Worm (Caenorhabditis elegans) whole organism, L3 larva: Measurements from ENCODE around the gene clec-21.
"Not testable (repeated sequence)": the region's sequence is repeated elsewhere in the genome, so short reads cannot be mapped to it uniquely, and the experiment has no call there.

ENCODE experiments used
- R02D3.7 ChIP-seq: fragments of 150-350 bp; optimal IDR thresholded peaks from 2 replicates; lab custom pipeline; 2014; ENCODE audit warnings: missing biosample characterization, missing genetic modification characterization
- ZK546.5 ChIP-seq: sonication (generic microtip); optimal IDR thresholded peaks from 2 replicates; lab custom pipeline; 2017; ENCODE audit warnings: missing biosample characterization, missing genetic modification characterization
- aly-2 ChIP-seq: fragments of 150-350 bp; optimal IDR thresholded peaks from 2 replicates; lab custom pipeline; 2014; ENCODE audit warnings: missing biosample characterization, missing genetic modification characterization
- ama-1 ChIP-seq: fragments of 150-350 bp; optimal IDR thresholded peaks from 2 replicates; lab custom pipeline; 2018
- ceh-82 ChIP-seq: fragments of 150-350 bp; optimal IDR thresholded peaks from 2 replicates; lab custom pipeline; 2014; ENCODE audit warnings: missing biosample characterization, missing genetic modification characterization
- daf-12 ChIP-seq: fragments of 150-350 bp; optimal IDR thresholded peaks from 2 replicates; lab custom pipeline; 2014; ENCODE audit warnings: missing biosample characterization, missing genetic modification reagents, missing genetic modification characterization
- egl-5 ChIP-seq: fragments of 150-350 bp; optimal IDR thresholded peaks from 2 replicates; lab custom pipeline; 2017; ENCODE audit warnings: missing biosample characterization, missing genetic modification reagents, missing genetic modification characterization, inconsistent platforms
- elt-1 ChIP-seq: fragments of 150-350 bp; optimal IDR thresholded peaks from 2 replicates; lab custom pipeline; 2014; ENCODE audit warnings: missing biosample characterization, missing genetic modification characterization
- elt-2 ChIP-seq: sonication (generic microtip); optimal IDR thresholded peaks from 2 replicates; lab custom pipeline; 2016; ENCODE audit warnings: missing genetic modification reagents, mild to moderate bottlenecking, missing genetic modification characterization, missing compliant biosample characterization
- elt-3 ChIP-seq, 3 experiments: fragments of 150-350 bp in 1 of 3; sonication (generic microtip) in 2 of 3; optimal IDR thresholded peaks; 2 replicates in 2 of 3; 4 replicates in 1 of 3; lab custom pipeline; 2014 to 2017; ENCODE audit warnings: missing biosample characterization in 3 of 3, missing genetic modification characterization in 3 of 3
- eor-1 ChIP-seq, 2 experiments: fragments of 150-350 bp; optimal IDR thresholded peaks; 2 replicates each; lab custom pipeline; 2014 to 2018; ENCODE audit warnings: missing biosample characterization in 2 of 2, missing genetic modification characterization in 2 of 2
- fkh-10 ChIP-seq: sonication (generic microtip); optimal IDR thresholded peaks from 2 replicates; lab custom pipeline; 2017; ENCODE audit warnings: missing biosample characterization, missing genetic modification reagents, missing genetic modification characterization
- fkh-2 ChIP-seq: fragments of 150-350 bp; optimal IDR thresholded peaks from 2 replicates; lab custom pipeline; 2014; ENCODE audit warnings: missing biosample characterization, missing genetic modification reagents, missing genetic modification characterization
- fos-1 ChIP-seq: fragments of 150-350 bp; optimal IDR thresholded peaks from 2 replicates; lab custom pipeline; 2014; ENCODE audit warnings: missing biosample characterization, missing genetic modification characterization
- hmg-11 ChIP-seq: sonication (generic microtip); optimal IDR thresholded peaks from 2 replicates; lab custom pipeline; 2016; ENCODE audit warnings: missing genetic modification characterization, missing compliant biosample characterization
- lin-15B ChIP-seq: fragments of 150-350 bp; optimal IDR thresholded peaks from 2 replicates; lab custom pipeline; 2014; ENCODE audit warnings: missing biosample characterization, missing genetic modification characterization
- lin-39 ChIP-seq: fragments of 150-350 bp; optimal IDR thresholded peaks from 2 replicates; lab custom pipeline; 2018; ENCODE audit warnings: missing biosample characterization, missing genetic modification reagents, missing genetic modification characterization
- lsy-12 ChIP-seq: sonication (generic microtip); optimal IDR thresholded peaks from 2 replicates; lab custom pipeline; 2016; ENCODE audit warnings: mild to moderate bottlenecking, missing genetic modification characterization, missing compliant biosample characterization
- mdl-1 ChIP-seq: fragments of 150-350 bp; optimal IDR thresholded peaks from 2 replicates; lab custom pipeline; 2014; ENCODE audit warnings: missing biosample characterization, missing genetic modification characterization
- nfya-1 ChIP-seq: sonication (generic microtip); optimal IDR thresholded peaks from 2 replicates; lab custom pipeline; 2017; ENCODE audit warnings: missing genetic modification characterization, mild to moderate bottlenecking, missing compliant biosample characterization, antibody characterized with exemption, moderate library complexity; ENCODE audit not compliant: insufficient read depth
- nhr-11 ChIP-seq: fragments of 150-350 bp; optimal IDR thresholded peaks from 2 replicates; lab custom pipeline; 2014; ENCODE audit warnings: missing biosample characterization, missing genetic modification characterization
- nhr-23 ChIP-seq: fragments of 150-350 bp; optimal IDR thresholded peaks from 2 replicates; lab custom pipeline; 2014; ENCODE audit warnings: missing biosample characterization, missing genetic modification reagents, missing genetic modification characterization
- nhr-237 ChIP-seq: fragments of 150-350 bp; optimal IDR thresholded peaks from 2 replicates; lab custom pipeline; 2014; ENCODE audit warnings: missing biosample characterization, missing genetic modification characterization
- nhr-25 ChIP-seq: sonication (generic microtip); optimal IDR thresholded peaks from 2 replicates; lab custom pipeline; 2017; ENCODE audit warnings: missing biosample characterization, missing genetic modification characterization
- nhr-28 ChIP-seq: fragments of 150-350 bp; optimal IDR thresholded peaks from 2 replicates; lab custom pipeline; 2014; ENCODE audit warnings: missing biosample characterization, missing genetic modification characterization
- nhr-43 ChIP-seq: sonication (generic microtip); optimal IDR thresholded peaks from 2 replicates; lab custom pipeline; 2016; ENCODE audit warnings: mild to moderate bottlenecking, missing genetic modification characterization, missing compliant biosample characterization; ENCODE audit not compliant: poor library complexity, severe bottlenecking
- nhr-76 ChIP-seq: fragments of 150-350 bp; sonication (generic microtip); optimal IDR thresholded peaks from 5 replicates; lab custom pipeline; 2014; ENCODE audit warnings: missing biosample characterization, missing genetic modification characterization
- nhr-77 ChIP-seq: fragments of 150-350 bp; optimal IDR thresholded peaks from 2 replicates; lab custom pipeline; 2014; ENCODE audit warnings: missing biosample characterization, missing genetic modification characterization
- pha-4 ChIP-seq: fragments of 150-350 bp; optimal IDR thresholded peaks from 2 replicates; lab custom pipeline; 2014; ENCODE audit warnings: missing biosample characterization, missing genetic modification reagents, missing genetic modification characterization
- pqm-1 ChIP-seq: fragments of 150-350 bp; optimal IDR thresholded peaks from 2 replicates; lab custom pipeline; 2017; ENCODE audit warnings: missing biosample characterization, missing genetic modification characterization, inconsistent platforms
- skn-1 ChIP-seq: fragments of 150-350 bp; optimal IDR thresholded peaks from 2 replicates; lab custom pipeline; 2014; ENCODE audit warnings: missing biosample characterization, missing genetic modification characterization
- snpc-4 ChIP-seq: fragments of 150-350 bp; optimal IDR thresholded peaks from 2 replicates; lab custom pipeline; 2014; ENCODE audit warnings: missing biosample characterization, missing genetic modification characterization
- unc-39 ChIP-seq: sonication (generic microtip); optimal IDR thresholded peaks from 4 replicates; lab custom pipeline; 2017; ENCODE audit warnings: missing biosample characterization, missing genetic modification characterization
- unc-62 ChIP-seq: fragments of 150-350 bp; sonication (generic microtip); optimal IDR thresholded peaks from 4 replicates; lab custom pipeline; 2014; ENCODE audit warnings: missing biosample characterization, missing genetic modification reagents, missing genetic modification characterization
- ztf-11 ChIP-seq: fragments of 150-350 bp; optimal IDR thresholded peaks from 2 replicates; lab custom pipeline; 2014; ENCODE audit warnings: missing biosample characterization, missing genetic modification characterization
- ztf-4 ChIP-seq: fragments of 150-350 bp; optimal IDR thresholded peaks from 2 replicates; lab custom pipeline; 2014; ENCODE audit warnings: missing biosample characterization, missing genetic modification characterization

Gene clec-21

DNA sequence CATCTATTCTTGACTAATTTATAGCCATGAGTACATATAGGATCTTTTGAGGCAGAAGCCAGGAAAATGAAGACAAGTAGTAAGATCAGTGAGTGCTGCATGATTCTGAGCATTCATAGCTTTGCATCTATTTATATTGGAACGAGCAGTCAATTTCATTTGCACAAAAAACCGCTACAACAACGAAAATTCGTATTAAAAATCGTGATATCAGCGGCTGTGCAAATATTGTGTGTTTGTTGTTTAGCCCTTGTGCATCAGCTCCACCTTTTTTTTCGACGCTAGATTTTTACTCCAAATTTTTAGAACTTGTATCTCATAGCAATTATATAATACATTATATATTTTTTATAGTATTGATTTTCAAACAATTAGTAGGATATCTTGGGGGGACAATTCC is at the start of gene clec-21:
TSS of gene clec-21 (minus strand) at position 101 of the 400 bp plus-strand sequence.
- no peak for TF ChIP-seq nhr-77 (tag; lab: Kevin White, UChicago)
- TF ChIP-seq elt-2, result no peak
- no peak for TF ChIP-seq lin-15B
- TF ChIP-seq fkh-10, result no peak
- TF ChIP-seq nhr-237 (tag; lab: Kevin White, UChicago), result no peak
- TF ChIP-seq egl-5 (tag; lab: Kevin White, UChicago), result no peak
- no peak for TF ChIP-seq nhr-25 (tag; lab: Kevin White, UChicago)
- TF ChIP-seq ZK546.5, result no peak
- no peak for TF ChIP-seq nhr-43 (tag; lab: Kevin White, UChicago)
- TF ChIP-seq lin-39, result no peak
- TF ChIP-seq ztf-4 (tag; lab: Kevin White, UChicago), result no peak
- no peak for TF ChIP-seq eor-1 (tag; optimal IDR thresholded peaks at IDR 0.05; lab: Kevin White, UChicago)
- no peak for TF ChIP-seq R02D3.7 (tag; lab: Kevin White, UChicago)
- no peak for TF ChIP-seq pqm-1

DNA sequence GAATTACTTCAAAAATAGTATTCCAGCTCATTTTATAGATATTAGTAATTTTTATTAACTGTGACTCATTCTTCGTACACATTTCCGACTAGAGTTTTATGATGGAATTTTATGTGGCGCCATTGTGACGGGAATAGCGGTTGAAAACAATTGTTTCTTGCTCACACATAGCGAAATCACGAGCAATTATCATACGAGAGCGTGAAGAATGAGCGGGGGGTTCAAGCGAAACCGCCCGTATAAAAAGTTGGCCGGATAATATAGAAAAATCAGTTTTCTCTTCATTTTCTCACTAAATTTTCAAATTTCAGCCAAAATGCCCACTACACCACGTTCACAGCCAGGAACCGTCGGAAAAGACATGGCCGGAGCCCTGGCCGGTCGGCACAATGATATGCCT is 49.5 kb upstream of the clec-21 start, which contains the start of gene C08E3.1:
TSS of gene C08E3.1 (plus strand) at position 301 of the 400 bp plus-strand sequence.
- TF ChIP-seq pha-4, snpc-4, nhr-11 (tag; lab: Kevin White, UChicago): not testable (repeated sequence)

ce11 chrII:1632216-1632615 is 48.2 kb upstream of the clec-21 start, which contains the start of gene C08E3.13:
TSS of gene C08E3.13 (minus strand) at chrII:1632316.
- not testable (repeated sequence) for TF ChIP-seq nfya-1, unc-39, hmg-11 (tag; lab: Kevin White, UChicago)

DNA sequence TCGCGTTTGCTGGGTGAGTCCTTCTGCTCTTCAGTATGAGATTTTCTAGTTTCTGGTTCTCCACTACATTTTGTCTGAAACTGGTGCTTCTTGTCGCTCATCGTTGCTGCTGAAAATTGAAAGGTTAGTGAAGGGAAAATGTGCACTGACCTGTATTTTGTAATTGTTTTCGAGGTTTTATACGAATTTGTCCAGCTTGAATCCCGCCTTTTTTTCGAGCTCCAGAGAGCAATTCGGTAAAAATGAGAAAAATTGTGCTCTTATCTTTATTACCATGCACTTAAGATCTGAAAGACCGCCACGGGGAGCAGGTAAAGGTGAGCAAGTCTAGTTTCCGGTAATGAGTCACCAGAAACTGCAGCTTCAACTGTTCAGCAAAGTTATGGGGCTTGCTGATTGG is 43.7 kb upstream of the clec-21 start, which contains the start of gene C08E3.15:
TSS of gene C08E3.15 (minus strand) at position 101 of the 400 bp plus-strand sequence.
- not testable (repeated sequence) for TF ChIP-seq nhr-25 (tag; lab: Kevin White, UChicago); elt-1; elt-3 (tag; optimal IDR thresholded peaks at IDR 0.05; lab: Kevin White, UChicago)
- TF ChIP-seq, all 47 proteins: peak for 0; not testable (repeated sequence) for 47

DNA sequence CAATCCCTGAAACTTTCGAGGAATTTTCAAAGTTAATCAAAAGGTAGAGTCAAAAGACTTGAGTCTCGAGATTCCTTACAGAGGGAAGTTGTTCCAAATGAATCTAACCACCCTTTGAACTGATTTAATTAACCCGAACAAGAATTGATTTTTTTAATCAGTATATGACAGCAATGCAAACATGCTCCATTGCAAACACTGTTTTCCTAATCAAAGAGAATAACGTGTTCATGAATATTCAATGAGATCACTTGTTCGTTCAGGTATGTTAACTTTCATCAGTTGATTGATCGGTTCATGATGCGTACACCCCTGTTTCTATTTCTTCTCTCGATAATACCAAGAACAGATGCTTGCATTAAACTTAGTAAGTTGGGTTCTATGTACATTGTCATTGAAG is 41.6 kb upstream of the clec-21 start, which contains the start of gene C08E3.14:
TSS of gene C08E3.14 (plus strand) at position 301 of the 400 bp plus-strand sequence.
- no peak for TF ChIP-seq nhr-23 (tag; lab: Kevin White, UChicago)
- TF ChIP-seq skn-1 (tag; lab: Kevin White, UChicago), result no peak
- TF ChIP-seq daf-12, result no peak
- no peak for TF ChIP-seq ceh-82 (tag; lab: Kevin White, UChicago)
- no peak for TF ChIP-seq pha-4 (tag; lab: Kevin White, UChicago)
- TF ChIP-seq fos-1 (tag; lab: Kevin White, UChicago), result no peak
- no peak for TF ChIP-seq fkh-10
- TF ChIP-seq unc-62 (GFP tag; lab: Kevin White, UChicago), result no peak
- no peak for TF ChIP-seq nhr-76 (tag; lab: Kevin White, UChicago)
- no peak for TF ChIP-seq R02D3.7 (tag; lab: Kevin White, UChicago)
- TF ChIP-seq nhr-25 (tag; lab: Kevin White, UChicago), result no peak
- TF ChIP-seq aly-2 (tag; lab: Kevin White, UChicago), result no peak

DNA sequence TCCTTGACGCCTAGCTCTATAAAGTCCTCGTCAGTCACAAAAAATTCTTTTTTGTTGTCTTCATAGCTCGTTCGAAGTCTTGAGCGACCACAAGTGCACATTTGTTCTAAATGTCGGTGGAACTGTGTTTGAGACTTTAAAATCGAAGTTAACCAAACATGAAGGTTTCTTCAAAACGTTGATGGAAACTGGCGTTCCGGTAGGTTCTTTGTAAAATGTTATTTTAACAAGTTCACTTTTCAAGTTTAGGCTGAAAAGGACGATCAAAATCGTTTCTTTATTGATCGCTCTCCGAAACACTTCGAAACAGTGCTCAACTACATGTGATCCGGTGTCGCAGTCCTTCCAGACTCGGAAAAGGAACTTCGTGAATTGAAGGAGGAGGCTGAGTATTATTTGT is 40.5 kb upstream of the clec-21 start, which contains the start of gene fbxa-160:
TSS of gene fbxa-160 (minus strand) at position 101 of the 400 bp plus-strand sequence.
- TF ChIP-seq lsy-12, result no peak
- no peak for TF ChIP-seq daf-12
- no peak for TF ChIP-seq nhr-11 (tag; lab: Kevin White, UChicago)
- no peak for TF ChIP-seq pha-4 (tag; lab: Kevin White, UChicago)
- TF ChIP-seq mdl-1 (tag; lab: Kevin White, UChicago), result no peak
- TF ChIP-seq unc-39 (tag; lab: Kevin White, UChicago), result no peak
- TF ChIP-seq aly-2 (tag; lab: Kevin White, UChicago), result no peak
- TF ChIP-seq ZK546.5, result no peak
- no peak for TF ChIP-seq egl-5 (tag; lab: Kevin White, UChicago)
- no peak for TF ChIP-seq nhr-237 (tag; lab: Kevin White, UChicago)
- TF ChIP-seq elt-3 (tag; optimal IDR thresholded peaks at IDR 0.05; lab: Kevin White, UChicago), result no peak
- TF ChIP-seq nhr-25 (tag; lab: Kevin White, UChicago), result no peak
- TF ChIP-seq pqm-1, result no peak
- TF ChIP-seq ama-1, result no peak
- no peak for TF ChIP-seq lin-15B
- no peak for TF ChIP-seq nhr-28 (tag; lab: Kevin White, UChicago)
- TF ChIP-seq fkh-2 (tag; lab: Kevin White, UChicago), result no peak
- TF ChIP-seq ztf-11 (tag; lab: Kevin White, UChicago), result no peak
